Fruit fly (Drosophila melanogaster): ENCODE measurements around the gene CG43925.

DNA sequence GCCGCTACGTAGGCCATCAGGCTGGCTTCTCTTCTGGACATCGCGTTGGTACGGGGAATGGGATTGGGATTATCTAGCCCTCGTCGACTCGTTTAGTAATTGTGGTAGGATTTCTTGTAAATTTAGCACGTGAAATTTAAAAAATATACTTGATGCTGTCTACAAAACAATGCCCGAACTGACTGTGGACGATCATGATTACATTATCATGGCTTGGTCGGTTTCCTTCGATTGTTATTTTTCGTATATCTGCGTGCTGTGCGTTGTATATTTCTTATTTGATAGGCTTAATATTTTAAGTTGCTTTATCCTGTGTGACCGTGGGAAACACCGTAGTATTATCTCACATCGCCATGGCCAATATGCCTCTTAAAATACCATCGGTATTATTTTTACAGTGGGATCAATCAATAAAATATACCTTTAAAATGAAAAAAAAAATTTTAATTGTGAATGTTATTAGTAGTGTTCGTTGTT lies 26.8 kb downstream of the CG43925 start, which contains the start of gene CG16972:
- no peak for TF ChIP-seq cic (GFP tag; optimal IDR thresholded peaks at IDR 0.05)
- no peak for TF ChIP-seq CG12768 (GFP tag; optimal IDR thresholded peaks at IDR 0.05)
- TF ChIP-seq cnc (optimal IDR thresholded peaks at IDR 0.05), result no peak
- peak; percentile 67 for TF ChIP-seq CG14711 (tag; optimal IDR thresholded peaks at IDR 0.05)
- TF ChIP-seq toe (GFP tag; optimal IDR thresholded peaks at IDR 0.05), result no peak
- TF ChIP-seq kay (GFP tag; ENCODE audit: borderline replicate concordance), result no peak
- TF ChIP-seq Mnt (GFP tag; optimal IDR thresholded peaks at IDR 0.05), result no peak
- TF ChIP-seq CG1620 (GFP tag; optimal IDR thresholded peaks at IDR 0.05), result no peak
- peak; percentile 55 for TF ChIP-seq CG11617 (GFP tag; optimal IDR thresholded peaks at IDR 0.05)
- peak; percentile 0 for TF ChIP-seq Clk (GFP tag; optimal IDR thresholded peaks at IDR 0.05)
- peak; percentile 35 for TF ChIP-seq CG7045 (GFP tag; optimal IDR thresholded peaks at IDR 0.05)
- no peak for TF ChIP-seq tj (GFP tag; optimal IDR thresholded peaks at IDR 0.05)

Measured in whole organism, adult.